Fruit fly (Drosophila melanogaster) Kc167 (cell line): ENCODE measurements around the gene chinmo.

Source experiments
- Myc ChIP-seq: fragments of >200 bp; optimal IDR thresholded peaks from 2 replicates; lab custom pipeline; 2017; ENCODE audit warnings: missing external identifiers
- Sin3A ChIP-seq: fragments of >200 bp; optimal IDR thresholded peaks from 2 replicates; lab custom pipeline; 2018; ENCODE audit warnings: missing external identifiers
- h ChIP-seq: fragments of >200 bp; optimal IDR thresholded peaks from 3 replicates; lab custom pipeline; 2018; ENCODE audit warnings: missing external identifiers
- psq ChIP-seq: fragments of >200 bp; optimal IDR thresholded peaks from 2 replicates; lab custom pipeline; 2017; ENCODE audit warnings: missing external identifiers
- ttk ChIP-seq: sonication (Bioruptor generic); optimal IDR thresholded peaks from 2 replicates; lab custom pipeline; 2017; ENCODE audit warnings: missing external identifiers

DNA sequence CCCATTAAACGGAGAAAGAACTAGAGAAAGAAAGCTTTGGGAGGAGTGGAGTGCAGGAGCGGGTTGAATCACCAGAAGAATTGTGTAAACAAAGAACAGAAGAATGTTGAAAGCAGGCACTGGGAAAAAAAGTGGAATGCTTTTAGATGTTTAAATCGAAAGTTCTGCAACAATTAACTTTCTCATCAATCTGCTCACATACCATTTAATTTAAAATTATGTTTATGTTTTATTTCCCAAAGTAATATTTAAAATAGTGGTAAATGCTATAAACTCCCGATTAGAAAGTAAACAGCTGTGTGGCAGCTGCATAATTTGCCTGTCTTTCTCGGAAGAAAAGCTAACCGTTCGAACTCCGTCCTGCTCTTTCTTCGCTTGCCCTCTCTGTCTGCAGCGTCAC, 87.0 kb downstream of the chinmo start:
- TF ChIP-seq Myc (lab: Kevin White, UChicago) (no peak), ttk (lab: Kevin White, UChicago) (no peak), psq (no peak), h (lab: Kevin White, UChicago) (no peak), Sin3A (lab: Kevin White, UChicago) (no peak)
